Worm (Caenorhabditis elegans) whole organism, late embryonic: ENCODE results near the gene gstk-2.

Experiments
- C08G9.2 ChIP-seq: sonication (generic microtip); optimal IDR thresholded peaks from 2 replicates; lab custom pipeline; 2016; ENCODE audit warnings: mild to moderate bottlenecking, missing genetic modification characterization, moderate library complexity, missing compliant biosample characterization
- Y22D7AL.16 ChIP-seq: sonication (generic microtip); optimal IDR thresholded peaks from 2 replicates; lab custom pipeline; 2016; ENCODE audit warnings: missing genetic modification characterization, missing compliant biosample characterization
- ceh-19 ChIP-seq: fragments of 200-800 bp; sonication (Bioruptor generic); optimal IDR thresholded peaks from 2 replicates; lab custom pipeline; 2018; ENCODE audit warnings: mild to moderate bottlenecking, missing genetic modification characterization, missing compliant biosample characterization
- ceh-2 ChIP-seq: sonication (generic microtip); optimal IDR thresholded peaks from 2 replicates; lab custom pipeline; 2016; ENCODE audit warnings: missing genotype, missing genetic modification characterization, missing compliant biosample characterization
- ceh-24 ChIP-seq: sonication (generic microtip); optimal IDR thresholded peaks from 2 replicates; lab custom pipeline; 2016; ENCODE audit warnings: mild to moderate bottlenecking, missing genetic modification characterization, missing compliant biosample characterization
- ceh-31 ChIP-seq: sonication (generic microtip); optimal IDR thresholded peaks from 2 replicates; lab custom pipeline; 2016; ENCODE audit warnings: missing genetic modification characterization, missing compliant biosample characterization
- ceh-34 ChIP-seq: sonication (generic microtip); optimal IDR thresholded peaks from 2 replicates; lab custom pipeline; 2016; ENCODE audit warnings: mild to moderate bottlenecking, missing genetic modification characterization, missing compliant biosample characterization
- ceh-9 ChIP-seq: sonication (generic microtip); optimal IDR thresholded peaks from 2 replicates; lab custom pipeline; 2016; ENCODE audit warnings: mild to moderate bottlenecking, missing genetic modification characterization, inconsistent platforms, missing compliant biosample characterization
- dve-1 ChIP-seq: sonication (generic microtip); optimal IDR thresholded peaks from 2 replicates; lab custom pipeline; 2017; ENCODE audit warnings: antibody characterized with exemption, mild to moderate bottlenecking, missing genetic modification characterization, missing compliant biosample characterization
- elt-4 ChIP-seq: sonication (generic microtip); optimal IDR thresholded peaks from 2 replicates; lab custom pipeline; 2016; ENCODE audit warnings: missing genetic modification characterization, missing compliant biosample characterization
- eyg-1 ChIP-seq: sonication (generic microtip); optimal IDR thresholded peaks from 2 replicates; lab custom pipeline; 2016; ENCODE audit warnings: missing genotype, missing genetic modification characterization, missing compliant biosample characterization
- fax-1 ChIP-seq: sonication (generic microtip); optimal IDR thresholded peaks from 2 replicates; lab custom pipeline; 2016; ENCODE audit warnings: missing genotype, missing genetic modification characterization, missing compliant biosample characterization
- fkh-10 ChIP-seq: fragments of 150-350 bp; optimal IDR thresholded peaks from 2 replicates; lab custom pipeline; 2014; ENCODE audit warnings: missing biosample characterization, missing genetic modification reagents, missing genetic modification characterization
- fkh-6 ChIP-seq: sonication (generic microtip); optimal IDR thresholded peaks from 2 replicates; lab custom pipeline; 2016; ENCODE audit warnings: missing genetic modification characterization, missing compliant biosample characterization
- hlh-13 ChIP-seq: fragments of 200-800 bp; sonication (Bioruptor generic); optimal IDR thresholded peaks from 2 replicates; lab custom pipeline; 2018; ENCODE audit warnings: mild to moderate bottlenecking, missing genetic modification characterization, missing compliant biosample characterization
- hlh-6 ChIP-seq: sonication (generic microtip); optimal IDR thresholded peaks from 2 replicates; lab custom pipeline; 2016; ENCODE audit warnings: missing genotype, missing genetic modification characterization, missing compliant biosample characterization
- hlh-8 ChIP-seq: sonication (generic microtip); optimal IDR thresholded peaks from 2 replicates; lab custom pipeline; 2016; ENCODE audit warnings: missing genotype, missing genetic modification characterization, missing compliant biosample characterization
- lim-6 ChIP-seq: sonication (generic microtip); optimal IDR thresholded peaks from 2 replicates; lab custom pipeline; 2016; ENCODE audit warnings: missing genetic modification characterization, missing compliant biosample characterization
- lin-11 ChIP-seq: fragments of 200-800 bp; sonication (Bioruptor generic); optimal IDR thresholded peaks from 2 replicates; lab custom pipeline; 2018; ENCODE audit warnings: mild to moderate bottlenecking, missing genetic modification characterization, missing compliant biosample characterization
- madf-2 ChIP-seq: sonication (generic microtip); optimal IDR thresholded peaks from 2 replicates; lab custom pipeline; 2017; ENCODE audit warnings: missing genetic modification characterization, missing compliant biosample characterization
- mec-3 ChIP-seq: sonication (generic microtip); optimal IDR thresholded peaks from 2 replicates; lab custom pipeline; 2016; ENCODE audit warnings: borderline replicate concordance, missing genetic modification characterization, missing compliant biosample characterization
- nfya-1 ChIP-seq: sonication (generic microtip); optimal IDR thresholded peaks from 2 replicates; lab custom pipeline; 2017; ENCODE audit warnings: missing genetic modification characterization, mild to moderate bottlenecking, missing compliant biosample characterization, antibody characterized with exemption, moderate library complexity
- nhr-11 ChIP-seq: fragments of 150-350 bp; optimal IDR thresholded peaks from 2 replicates; lab custom pipeline; 2014; ENCODE audit warnings: missing biosample characterization, missing genetic modification characterization
- nhr-232 ChIP-seq: sonication (generic microtip); optimal IDR thresholded peaks from 2 replicates; lab custom pipeline; 2016; ENCODE audit warnings: missing genetic modification characterization, missing compliant biosample characterization
- odd-2 ChIP-seq: sonication (generic microtip); optimal IDR thresholded peaks from 2 replicates; lab custom pipeline; 2017; ENCODE audit warnings: antibody characterized with exemption, mild to moderate bottlenecking, missing genetic modification characterization, missing compliant biosample characterization
- pat-9 ChIP-seq: fragments of 200-800 bp; sonication (Bioruptor generic); optimal IDR thresholded peaks from 2 replicates; lab custom pipeline; 2018; ENCODE audit warnings: mild to moderate bottlenecking, missing genetic modification characterization, moderate library complexity, missing compliant biosample characterization
- pax-1 ChIP-seq: fragments of 150-350 bp; optimal IDR thresholded peaks from 2 replicates; lab custom pipeline; 2014; ENCODE audit warnings: missing biosample characterization, missing genetic modification characterization
- pha-4 ChIP-seq: fragments of 150-350 bp; optimal IDR thresholded peaks from 2 replicates; lab custom pipeline; 2018; ENCODE audit warnings: missing biosample characterization, missing genetic modification reagents, missing genetic modification characterization
- pros-1 ChIP-seq: fragments of 150-350 bp; optimal IDR thresholded peaks from 2 replicates; lab custom pipeline; 2014; ENCODE audit warnings: missing biosample characterization, missing genetic modification reagents, missing genetic modification characterization
- rnt-1 ChIP-seq: sonication (generic microtip); optimal IDR thresholded peaks from 2 replicates; lab custom pipeline; 2016; ENCODE audit warnings: missing genetic modification characterization, missing compliant biosample characterization
- sdc-2 ChIP-seq: sonication (generic microtip); optimal IDR thresholded peaks from 2 replicates; lab custom pipeline; 2016; ENCODE audit warnings: missing genotype, missing genetic modification characterization, missing compliant biosample characterization
- sox-2 ChIP-seq: fragments of 200-800 bp; sonication (Bioruptor generic); IDR thresholded peaks from 2 replicates; pipeline ENCODE4 v1.3.6; 2022; ENCODE audit warnings: missing genetic modification reagents, missing genetic modification characterization, missing compliant biosample characterization
- tbx-2 ChIP-seq: sonication (generic microtip); optimal IDR thresholded peaks from 2 replicates; lab custom pipeline; 2016; ENCODE audit warnings: missing genetic modification characterization, missing compliant biosample characterization
- tbx-7 ChIP-seq: sonication (generic microtip); optimal IDR thresholded peaks from 2 replicates; lab custom pipeline; 2016; ENCODE audit warnings: missing genotype, missing genetic modification characterization, missing compliant biosample characterization
- ttx-3 ChIP-seq: sonication (generic microtip); optimal IDR thresholded peaks from 2 replicates; lab custom pipeline; 2016; ENCODE audit warnings: missing genetic modification reagents, missing genetic modification characterization, missing compliant biosample characterization
- unc-42 ChIP-seq: sonication (generic microtip); optimal IDR thresholded peaks from 2 replicates; lab custom pipeline; 2016; ENCODE audit warnings: missing genotype, missing genetic modification characterization, missing compliant biosample characterization
- unc-86 ChIP-seq: sonication (generic microtip); optimal IDR thresholded peaks from 2 replicates; lab custom pipeline; 2016; ENCODE audit warnings: missing genetic modification characterization, missing compliant biosample characterization

The gstk-2 gene

ce11 chrIV:7245592-7245991, 3.5 kb upstream of the gstk-2 start:
- TF ChIP-seq pax-1 (no peak), lim-6 (tag; lab: Kevin White, UChicago) (no peak), madf-2 (tag; lab: Kevin White, UChicago) (no peak), sdc-2 (no peak), tbx-2 (no peak), nhr-232 (tag; lab: Kevin White, UChicago) (no peak), sox-2 (no peak), ttx-3 (tag; lab: Kevin White, UChicago) (no peak), hlh-6 (no peak), ceh-24 (tag; lab: Kevin White, UChicago) (no peak), fkh-6 (no peak), hlh-13 (GFP tag; lab: Kevin White, UChicago) (no peak), fax-1 (tag; lab: Kevin White, UChicago) (no peak), pat-9 (no peak)

- TF ChIP-seq nfya-1 (tag; lab: Kevin White, UChicago): no peak
- TF ChIP-seq hlh-13 (GFP tag; lab: Kevin White, UChicago): no peak
- TF ChIP-seq unc-42 (tag; lab: Kevin White, UChicago): no peak
- no peak for TF ChIP-seq mec-3 (tag; lab: Kevin White, UChicago)
These were observed 1.8 kb upstream of the gstk-2 start, which contains the start of gene afmd-1 for ce11 chrIV:7243913-7244312. TSS of gene afmd-1 (plus strand) at chrIV:7244228.

DNA sequence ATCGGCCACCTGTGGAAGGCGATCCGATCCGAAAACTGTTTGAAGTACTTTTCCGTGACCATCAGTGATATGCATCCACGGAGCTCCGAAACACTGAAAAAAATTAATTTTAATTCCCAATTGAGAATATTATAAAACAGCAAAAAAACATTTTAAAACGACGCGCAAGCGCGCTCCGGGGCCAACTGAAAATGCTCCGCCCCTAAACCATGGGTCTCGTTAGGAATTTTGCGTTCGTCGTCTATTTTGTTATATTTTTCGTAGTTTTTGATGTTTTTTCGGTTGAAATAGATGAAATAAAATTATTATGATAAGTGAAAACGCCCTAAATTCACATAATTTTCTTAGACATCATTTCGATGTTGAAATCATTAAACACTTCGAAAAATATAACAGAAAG, 1.5 kb downstream of the gstk-2 start:
- TF ChIP-seq ceh-31 (no peak), unc-42 (tag; lab: Kevin White, UChicago) (no peak), fkh-6 (no peak), tbx-7 (no peak), fkh-10 (GFP tag; lab: Kevin White, UChicago) (no peak), dve-1 (tag; lab: Kevin White, UChicago) (no peak), pros-1 (tag; lab: Kevin White, UChicago) (no peak)
- TF ChIP-seq, all 69 proteins: peak for 0

DNA sequence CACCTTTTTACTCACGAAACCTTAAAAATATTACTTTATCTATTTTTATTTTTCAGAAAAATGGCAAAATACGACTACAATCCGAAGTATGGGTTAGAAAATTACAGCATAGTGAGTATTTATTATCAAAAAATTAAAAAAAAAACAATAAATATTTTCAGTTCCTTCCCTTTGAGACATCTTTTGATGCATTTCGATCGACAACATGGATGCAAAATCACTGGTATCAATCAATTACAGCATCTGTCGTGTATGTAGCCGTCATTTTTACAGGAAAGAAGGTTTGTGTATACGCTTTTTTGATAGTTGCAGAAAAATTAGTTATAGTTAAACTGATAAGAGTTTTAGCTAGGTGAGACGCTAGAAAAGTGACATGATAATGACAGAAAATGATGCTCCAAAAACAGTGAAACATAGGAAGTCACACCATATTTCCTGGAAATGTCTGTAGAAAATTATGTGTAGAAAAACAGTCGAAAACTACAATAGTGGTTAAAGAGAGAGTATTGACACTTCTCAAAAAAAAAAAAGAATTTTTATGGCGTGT, 4.3 kb downstream of the gstk-2 start, which contains the start of gene elo-3:
TSS of gene elo-3 (plus strand) at position 51 of the 547 bp plus-strand sequence.
- no peak for TF ChIP-seq ceh-9 (tag; lab: Kevin White, UChicago)
- TF ChIP-seq Y22D7AL.16 (tag; lab: Kevin White, UChicago): no peak
- no peak for TF ChIP-seq rnt-1 (tag; lab: Kevin White, UChicago)
- no peak for TF ChIP-seq elt-4 (tag; lab: Kevin White, UChicago)
- TF ChIP-seq fkh-6: no peak
- no peak for TF ChIP-seq ceh-2
- TF ChIP-seq pha-4 (tag; lab: Kevin White, UChicago): no peak
- TF ChIP-seq pax-1: no peak
- no peak for TF ChIP-seq fax-1 (tag; lab: Kevin White, UChicago)
- TF ChIP-seq madf-2 (tag; lab: Kevin White, UChicago): no peak
- no peak for TF ChIP-seq ceh-34
- TF ChIP-seq unc-86 (tag; lab: Kevin White, UChicago): no peak
- no peak for TF ChIP-seq eyg-1 (tag; lab: Kevin White, UChicago)
- TF ChIP-seq nhr-11 (tag; lab: Kevin White, UChicago): no peak
- no peak for TF ChIP-seq ceh-19 (GFP tag; lab: Kevin White, UChicago)
- no peak for TF ChIP-seq lin-11 (tag; lab: Kevin White, UChicago)
- TF ChIP-seq, all 69 proteins: peak for 0

- TF ChIP-seq Y22D7AL.16 (tag; lab: Kevin White, UChicago): no peak
- no peak for TF ChIP-seq odd-2 (tag; lab: Kevin White, UChicago)
- no peak for TF ChIP-seq ttx-3 (tag; lab: Kevin White, UChicago)
- no peak for TF ChIP-seq fkh-10 (GFP tag; lab: Kevin White, UChicago)
- no peak for TF ChIP-seq pat-9
- TF ChIP-seq ceh-2: no peak
- TF ChIP-seq C08G9.2 (tag; lab: Kevin White, UChicago): no peak
- no peak for TF ChIP-seq hlh-8 (tag; lab: Kevin White, UChicago)
- TF ChIP-seq, all 69 proteins: peak for 0
These were observed 5.8 kb downstream of the gstk-2 start for ce11 chrIV:7236248-7236772.
